Worm (Caenorhabditis elegans): ENCODE results near the gene pqn-54.

Gene pqn-54

ce11 chrV:1471078-1471969, 6.5 kb downstream of the pqn-54 start (continued):
- TF ChIP-seq ceh-100 (GFP tag; IDR thresholded peaks at IDR 0.05) (no peak), unc-62 (GFP tag; optimal IDR thresholded peaks at IDR 0.05) (no peak), F10E7.11 (tag; optimal IDR thresholded peaks at IDR 0.05) (no peak), ceh-79 (tag; optimal IDR thresholded peaks at IDR 0.05) (no peak), ama-1 (optimal IDR thresholded peaks at IDR 0.05) (no peak), ama-1 (GFP tag; optimal IDR thresholded peaks at IDR 0.05) (no peak), K12H6.12 (tag; optimal IDR thresholded peaks at IDR 0.05) (no peak), dox-1 (GFP tag; IDR thresholded peaks at IDR 0.05) (peak; percentile 50), nfyb-1 (GFP tag; IDR thresholded peaks at IDR 0.05) (no peak), nhr-179 (tag; optimal IDR thresholded peaks at IDR 0.05) (no peak), hlh-26 (GFP tag; conservative IDR thresholded peaks at IDR 0.05) (no peak), Y67H2A.10 (GFP tag; conservative IDR thresholded peaks at IDR 0.05) (no peak), zim-3 (tag; optimal IDR thresholded peaks at IDR 0.05) (no peak), attf-3 (GFP tag; conservative IDR thresholded peaks at IDR 0.05) (no peak), egl-44 (GFP tag; IDR thresholded peaks at IDR 0.05) (no peak), fkh-3 (tag; optimal IDR thresholded peaks at IDR 0.05) (no peak), mel-28 (tag; optimal IDR thresholded peaks at IDR 0.05; ENCODE audit: borderline replicate concordance) (no peak), lin-35 (GFP tag; optimal IDR thresholded peaks at IDR 0.05) (peak in 2 of 3 experiments; percentile 22 to 53), die-1 (tag; optimal IDR thresholded peaks at IDR 0.05) (no peak), tlf-1 (GFP tag; optimal IDR thresholded peaks at IDR 0.05) (peak; percentile 11), pbrm-1 (GFP tag; IDR thresholded peaks at IDR 0.05) (peak; percentile 37; the same call in 1 of the 2 replicates), somi-1 (GFP tag; optimal IDR thresholded peaks at IDR 0.05) (no peak), ekl-4 (GFP tag; IDR thresholded peaks at IDR 0.05) (no peak), rpc-1 (optimal IDR thresholded peaks at IDR 0.05) (no peak), rpc-1 (tag; optimal IDR thresholded peaks at IDR 0.05) (no peak), nfya-1 (tag; optimal IDR thresholded peaks at IDR 0.05; ENCODE audit: borderline replicate concordance, insufficient read depth) (no peak), Y56A3A.18 (GFP tag; IDR thresholded peaks at IDR 0.05) (no peak), ztf-18 (tag; optimal IDR thresholded peaks at IDR 0.05) (no peak), lin-40 (tag; optimal IDR thresholded peaks at IDR 0.05) (peak; percentile 67), pha-4 (tag; optimal IDR thresholded peaks at IDR 0.05) (no peak), lsl-1 (GFP tag; optimal IDR thresholded peaks at IDR 0.05) (peak; percentile 67), lin-54 (GFP tag; optimal IDR thresholded peaks at IDR 0.05) (peak; percentile 92), lin-26 (GFP tag; IDR thresholded peaks at IDR 0.05) (0 out of 2 replicates have a peak, but pooled peaks have one; percentile 28), egrh-3 (GFP tag; IDR thresholded peaks at IDR 0.05) (no peak), T26A5.8 (tag; optimal IDR thresholded peaks at IDR 0.05) (no peak), sptf-2 (GFP tag; optimal IDR thresholded peaks at IDR 0.05) (no peak), D2030.7 (GFP tag; IDR thresholded peaks at IDR 0.05) (peak; percentile 77), athp-1 (tag; optimal IDR thresholded peaks at IDR 0.05) (no peak), sdz-38 (tag; optimal IDR thresholded peaks at IDR 0.05) (no peak), F23B12.7 (tag; optimal IDR thresholded peaks at IDR 0.05; ENCODE audit: insufficient read depth) (peak; percentile 29), atf-7 (tag; optimal IDR thresholded peaks at IDR 0.05) (no peak), ets-4 (GFP tag; optimal IDR thresholded peaks at IDR 0.05) (no peak), hlh-12 (tag; optimal IDR thresholded peaks at IDR 0.05) (no peak), madf-8 (GFP tag; conservative IDR thresholded peaks at IDR 0.05) (peak; percentile 70), ZK185.1 (tag; optimal IDR thresholded peaks at IDR 0.05; ENCODE audit: poor library complexity, severe bottlenecking) (peak; percentile 43), F49E8.2 (tag; optimal IDR thresholded peaks at IDR 0.05; ENCODE audit: insufficient read depth) (no peak), Y53G8AR.9 (GFP tag; conservative IDR thresholded peaks at IDR 0.05) (no peak), lag-1 (GFP tag; IDR thresholded peaks at IDR 0.05) (no peak)
